Worm (Caenorhabditis elegans): ENCODE data around the gene C15C8.8.

- TF ChIP-seq sem-4 (tag; optimal IDR thresholded peaks at IDR 0.05) (no peak), unc-62 (GFP tag; optimal IDR thresholded peaks at IDR 0.05) (no peak), unc-39 (tag; optimal IDR thresholded peaks at IDR 0.05) (no peak)
Observed at ce11 chrV:12733465-12734248, 18.6 kb downstream of the C15C8.8 start, which contains the start of the genes dhs-21 and xbx-9.

Data from whole organism, L2 larva.